Worm (Caenorhabditis elegans) whole organism, L4 larva: ENCODE measurements around the gene T05E12.6.

Experiments used
- T26A8.4 ChIP-seq: fragments of 200-800 bp; sonication (Bioruptor generic); IDR thresholded peaks from 2 replicates; pipeline ENCODE4 v1.3.6; 2022; ENCODE audit warnings: missing genetic modification characterization, missing compliant biosample characterization
- dmd-6 ChIP-seq: fragments of 200-800 bp; sonication (Bioruptor generic); IDR thresholded peaks from 2 replicates; pipeline ENCODE4 v1.3.6; 2022; ENCODE audit warnings: missing genetic modification reagents, missing genetic modification characterization, missing compliant biosample characterization
- egl-27 ChIP-seq: sonication (generic microtip); optimal IDR thresholded peaks from 3 replicates; lab custom pipeline; 2017; ENCODE audit warnings: missing biosample characterization, missing genetic modification reagents, missing genetic modification characterization
- hlh-30 ChIP-seq: sonication (generic microtip); optimal IDR thresholded peaks from 2 replicates; lab custom pipeline; 2017; ENCODE audit warnings: antibody characterized with exemption, mild to moderate bottlenecking, missing genetic modification characterization, missing compliant biosample characterization; ENCODE audit not compliant: insufficient read depth
- nhr-10 ChIP-seq: fragments of 150-350 bp; optimal IDR thresholded peaks from 2 replicates; lab custom pipeline; 2014; ENCODE audit warnings: missing biosample characterization, missing genetic modification characterization
- nhr-237 ChIP-seq: sonication (generic microtip); optimal IDR thresholded peaks from 2 replicates; lab custom pipeline; 2017; ENCODE audit warnings: missing biosample characterization, missing genetic modification characterization
- nhr-76 ChIP-seq: fragments of 150-350 bp; optimal IDR thresholded peaks from 2 replicates; lab custom pipeline; 2014; ENCODE audit warnings: missing biosample characterization, missing genetic modification characterization
- pqm-1 ChIP-seq: sonication (generic microtip); optimal IDR thresholded peaks from 2 replicates; lab custom pipeline; 2017; ENCODE audit warnings: missing biosample characterization, missing genetic modification characterization
- sdz-12 ChIP-seq: fragments of 200-800 bp; sonication (Bioruptor generic); optimal IDR thresholded peaks from 2 replicates; lab custom pipeline; 2018; ENCODE audit warnings: mild to moderate bottlenecking, missing genetic modification characterization, missing compliant biosample characterization
- skn-1 ChIP-seq: fragments of 150-350 bp; optimal IDR thresholded peaks from 2 replicates; lab custom pipeline; 2014; ENCODE audit warnings: missing biosample characterization, missing genetic modification characterization
- snpc-1.2 ChIP-seq: fragments of 200-800 bp; sonication (Bioruptor generic); IDR thresholded peaks from 2 replicates; pipeline ENCODE4 v1.3.6; 2022; ENCODE audit warnings: missing genetic modification reagents, missing genetic modification characterization, missing compliant biosample characterization
- snpc-4 ChIP-seq: fragments of 150-350 bp; optimal IDR thresholded peaks from 2 replicates; lab custom pipeline; 2014; ENCODE audit warnings: missing biosample characterization, missing genetic modification characterization
- unc-39 ChIP-seq: sonication (generic microtip); optimal IDR thresholded peaks from 2 replicates; lab custom pipeline; 2017; ENCODE audit warnings: missing biosample characterization, missing genetic modification characterization
- ztf-11 ChIP-seq: fragments of 150-350 bp; optimal IDR thresholded peaks from 2 replicates; lab custom pipeline; 2014; ENCODE audit warnings: missing biosample characterization, missing genetic modification characterization

DNA sequence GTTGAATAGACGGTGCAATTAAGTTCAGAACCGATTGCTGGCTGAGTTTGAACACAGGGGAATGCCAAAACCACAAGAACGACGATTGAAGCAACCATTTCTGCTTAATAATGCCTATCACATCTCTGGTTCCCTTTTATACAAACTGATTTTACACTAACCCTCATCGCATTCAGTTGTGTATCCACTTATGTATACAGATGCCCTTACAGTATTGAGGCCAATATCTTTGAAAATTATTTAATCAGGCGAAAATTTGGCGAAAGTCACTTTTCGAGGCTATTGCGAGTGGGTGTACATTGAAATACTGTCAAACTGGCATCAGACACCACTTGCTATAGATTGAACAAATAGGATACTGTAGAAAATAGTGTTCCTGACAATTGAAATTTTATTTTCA is 9.4 kb upstream of the T05E12.6 start, which contains the start of the genes ZK218.3 and ZK218.4:
- no peak for TF ChIP-seq unc-39
- TF ChIP-seq hlh-30 (tag; lab: Kevin White, UChicago), result no peak
- TF ChIP-seq nhr-76 (tag; lab: Kevin White, UChicago), result no peak
- TF ChIP-seq egl-27 (tag; lab: Kevin White, UChicago), result no peak
- TF ChIP-seq dmd-6, result no peak
- no peak for TF ChIP-seq snpc-1.2
- no peak for TF ChIP-seq ztf-11
- TF ChIP-seq sdz-12, result no peak
- TF ChIP-seq nhr-237 (tag; lab: Kevin White, UChicago), result no peak
- TF ChIP-seq snpc-4 (tag; lab: Kevin White, UChicago), result no peak
- no peak for TF ChIP-seq pqm-1 (tag; lab: Kevin White, UChicago)
- no peak for TF ChIP-seq skn-1
- TF ChIP-seq T26A8.4 (GFP tag; lab: Robert Waterston, UW), result no peak
- no peak for TF ChIP-seq nhr-10 (tag; lab: Kevin White, UChicago)
